Worm (Caenorhabditis elegans) whole organism, L4 larva: ENCODE measurements around the gene R11D1.12.

Experiments used
- D1046.2 ChIP-seq: fragments of 200-800 bp; sonication (Bioruptor generic); IDR thresholded peaks from 2 replicates; pipeline ENCODE4 v1.3.6; 2022; ENCODE audit warnings: missing genetic modification characterization, missing compliant biosample characterization
- F26F4.8 ChIP-seq: fragments of 200-800 bp; sonication (Bioruptor generic); conservative IDR thresholded peaks from 2 replicates; pipeline ENCODE4 v1.3.6; 2022; ENCODE audit warnings: missing genetic modification characterization, missing compliant biosample characterization
- F37D6.2 ChIP-seq: sonication (generic microtip); optimal IDR thresholded peaks from 2 replicates; lab custom pipeline; 2016; ENCODE audit warnings: mild to moderate bottlenecking, missing genetic modification characterization, missing compliant biosample characterization
- F44E2.7 ChIP-seq: fragments of 200-800 bp; sonication (Bioruptor generic); IDR thresholded peaks from 2 replicates; pipeline ENCODE4 v2.1.2; 2022; ENCODE audit warnings: missing genetic modification characterization, missing compliant biosample characterization
- T20F7.1 ChIP-seq: fragments of 200-800 bp; sonication (Bioruptor generic); optimal IDR thresholded peaks from 2 replicates; lab custom pipeline; 2018; ENCODE audit warnings: mild to moderate bottlenecking, missing genetic modification characterization, missing compliant biosample characterization
- T26A8.4 ChIP-seq: fragments of 200-800 bp; sonication (Bioruptor generic); IDR thresholded peaks from 2 replicates; pipeline ENCODE4 v1.3.6; 2022; ENCODE audit warnings: missing genetic modification characterization, missing compliant biosample characterization
- Y105C5A.15 ChIP-seq: fragments of 200-800 bp; sonication (Bioruptor generic); IDR thresholded peaks from 2 replicates; pipeline ENCODE4 v1.3.6; 2022; ENCODE audit warnings: missing genetic modification characterization, missing compliant biosample characterization
- Y48G9A.11 ChIP-seq: fragments of 200-800 bp; sonication (Bioruptor generic); IDR thresholded peaks from 2 replicates; pipeline ENCODE4 v1.3.6; 2022; ENCODE audit warnings: missing genetic modification reagents, missing genetic modification characterization, missing compliant biosample characterization
- Y5F2A.4 ChIP-seq: fragments of 200-800 bp; sonication (Bioruptor generic); optimal IDR thresholded peaks from 2 replicates; lab custom pipeline; 2018; ENCODE audit warnings: mild to moderate bottlenecking, missing genetic modification characterization, missing compliant biosample characterization
- Y75B8A.6 ChIP-seq: fragments of 200-800 bp; sonication (Bioruptor generic); IDR thresholded peaks from 2 replicates; pipeline ENCODE4 v1.3.6; 2022; ENCODE audit warnings: missing genetic modification reagents, missing genetic modification characterization, missing compliant biosample characterization
- ZK337.2 ChIP-seq: fragments of 200-800 bp; sonication (Bioruptor generic); IDR thresholded peaks from 2 replicates; pipeline ENCODE4 v1.3.6; 2022; ENCODE audit warnings: missing genetic modification reagents, missing genetic modification characterization, missing compliant biosample characterization
- aha-1 ChIP-seq: fragments of 150-350 bp; peaks from one replicate; lab custom pipeline; 2014; ENCODE audit warnings: missing biosample characterization, missing genetic modification characterization
- attf-4 ChIP-seq: sonication (generic microtip); optimal IDR thresholded peaks from 3 replicates; lab custom pipeline; 2017; ENCODE audit warnings: missing biosample characterization, missing genetic modification characterization
- ceh-20 ChIP-seq: fragments of 200-800 bp; sonication (Bioruptor generic); IDR thresholded peaks from 2 replicates; pipeline ENCODE4 v1.3.6; 2022; ENCODE audit warnings: missing genetic modification reagents, missing genetic modification characterization, missing compliant biosample characterization
- ceh-44 ChIP-seq: fragments of 200-800 bp; sonication (Bioruptor generic); IDR thresholded peaks from 2 replicates; pipeline ENCODE4 v1.3.6; 2022; ENCODE audit warnings: missing genetic modification reagents, missing genetic modification characterization, missing compliant biosample characterization
- ces-1 ChIP-seq: fragments of 150-350 bp; sonication (generic microtip); optimal IDR thresholded peaks from 4 replicates; lab custom pipeline; 2014; ENCODE audit warnings: missing biosample characterization, missing genetic modification reagents, missing genetic modification characterization
- daf-12 ChIP-seq: fragments of 150-350 bp; optimal IDR thresholded peaks from 2 replicates; lab custom pipeline; 2014; ENCODE audit warnings: missing biosample characterization, missing genetic modification reagents, missing genetic modification characterization
- daf-16 ChIP-seq, 3 experiments: sonication (generic microtip); optimal IDR thresholded peaks; 2 replicates each; lab custom pipeline; 2016 to 2017; ENCODE audit warnings: missing genetic modification characterization in 3 of 3, missing genetic modification reagents in 3 of 3, mild to moderate bottlenecking in 2 of 3, missing compliant biosample characterization in 2 of 3, missing biosample characterization in 1 of 3, moderate library complexity in 1 of 3
- dmd-8 ChIP-seq: fragments of 200-800 bp; sonication (Bioruptor generic); IDR thresholded peaks from 2 replicates; pipeline ENCODE4 v1.3.6; 2022; ENCODE audit warnings: missing genetic modification characterization, missing compliant biosample characterization
- dve-1 ChIP-seq: sonication (generic microtip); optimal IDR thresholded peaks from 2 replicates; lab custom pipeline; 2017; ENCODE audit warnings: antibody characterized with exemption, mild to moderate bottlenecking, missing genetic modification characterization, missing compliant biosample characterization; ENCODE audit not compliant: insufficient read depth
- egl-43 ChIP-seq: fragments of 200-800 bp; sonication (Bioruptor generic); IDR thresholded peaks from 2 replicates; pipeline ENCODE4 v1.3.6; 2022; ENCODE audit warnings: missing genetic modification reagents, missing genetic modification characterization, missing compliant biosample characterization
- fkh-10 ChIP-seq: fragments of 150-350 bp; optimal IDR thresholded peaks from 2 replicates; lab custom pipeline; 2014; ENCODE audit warnings: missing biosample characterization, missing genetic modification reagents, missing genetic modification characterization
- fos-1 ChIP-seq: fragments of 150-350 bp; optimal IDR thresholded peaks from 2 replicates; lab custom pipeline; 2014; ENCODE audit warnings: missing biosample characterization, missing genetic modification characterization
- gei-8 ChIP-seq: fragments of 200-800 bp; sonication (Bioruptor generic); optimal IDR thresholded peaks from 2 replicates; lab custom pipeline; 2018; ENCODE audit warnings: mild to moderate bottlenecking, missing genetic modification characterization, missing compliant biosample characterization
- hlh-30 ChIP-seq: sonication (generic microtip); optimal IDR thresholded peaks from 2 replicates; lab custom pipeline; 2017; ENCODE audit warnings: antibody characterized with exemption, mild to moderate bottlenecking, missing genetic modification characterization, missing compliant biosample characterization; ENCODE audit not compliant: insufficient read depth
- jun-1 ChIP-seq: fragments of 150-350 bp; optimal IDR thresholded peaks from 2 replicates; lab custom pipeline; 2014; ENCODE audit warnings: missing biosample characterization, missing genetic modification reagents, missing genetic modification characterization
- lin-1 ChIP-seq: fragments of 200-800 bp; sonication (Bioruptor generic); IDR thresholded peaks from 2 replicates; pipeline ENCODE4 v1.3.6; 2022; ENCODE audit warnings: missing genetic modification reagents, missing genetic modification characterization, missing compliant biosample characterization
- lin-39 ChIP-seq: fragments of 150-350 bp; optimal IDR thresholded peaks from 2 replicates; lab custom pipeline; 2014; ENCODE audit warnings: missing biosample characterization, missing genetic modification reagents, missing genetic modification characterization
- lsy-2 ChIP-seq, 2 experiments: fragments of 150-350 bp in 1 of 2; sonication (generic microtip) in 1 of 2; optimal IDR thresholded peaks; 2 replicates each; lab custom pipeline; 2014 to 2017; ENCODE audit warnings: missing biosample characterization in 2 of 2, missing genetic modification characterization in 2 of 2
- mxl-3 ChIP-seq: fragments of 200-800 bp; sonication (Bioruptor generic); optimal IDR thresholded peaks from 2 replicates; lab custom pipeline; 2018; ENCODE audit warnings: mild to moderate bottlenecking, missing genetic modification characterization, missing compliant biosample characterization
- nhr-10 ChIP-seq: fragments of 150-350 bp; optimal IDR thresholded peaks from 2 replicates; lab custom pipeline; 2014; ENCODE audit warnings: missing biosample characterization, missing genetic modification characterization
- nhr-111 ChIP-seq: fragments of 200-800 bp; sonication (Bioruptor generic); optimal IDR thresholded peaks from 2 replicates; lab custom pipeline; 2018; ENCODE audit warnings: mild to moderate bottlenecking, missing genetic modification characterization, missing compliant biosample characterization
- nhr-237 ChIP-seq: sonication (generic microtip); optimal IDR thresholded peaks from 2 replicates; lab custom pipeline; 2017; ENCODE audit warnings: missing biosample characterization, missing genetic modification characterization
- nhr-76 ChIP-seq: fragments of 150-350 bp; optimal IDR thresholded peaks from 2 replicates; lab custom pipeline; 2014; ENCODE audit warnings: missing biosample characterization, missing genetic modification characterization
- pqm-1 ChIP-seq: sonication (generic microtip); optimal IDR thresholded peaks from 2 replicates; lab custom pipeline; 2017; ENCODE audit warnings: missing biosample characterization, missing genetic modification characterization
- set-16 ChIP-seq: fragments of 200-800 bp; sonication (Bioruptor generic); IDR thresholded peaks from 2 replicates; pipeline ENCODE4 v1.3.6; 2022; ENCODE audit warnings: missing genetic modification reagents, missing genetic modification characterization, missing compliant biosample characterization
- skn-1 ChIP-seq: fragments of 150-350 bp; optimal IDR thresholded peaks from 2 replicates; lab custom pipeline; 2014; ENCODE audit warnings: missing biosample characterization, missing genetic modification characterization
- snpc-4 ChIP-seq: fragments of 150-350 bp; optimal IDR thresholded peaks from 2 replicates; lab custom pipeline; 2014; ENCODE audit warnings: missing biosample characterization, missing genetic modification characterization
- spr-1 ChIP-seq: sonication (generic microtip); optimal IDR thresholded peaks from 2 replicates; lab custom pipeline; 2016; ENCODE audit warnings: mild to moderate bottlenecking, missing genetic modification characterization, missing compliant biosample characterization
- spr-3 ChIP-seq: fragments of 200-800 bp; sonication (Bioruptor generic); optimal IDR thresholded peaks from 2 replicates; lab custom pipeline; 2018; ENCODE audit warnings: mild to moderate bottlenecking, missing genetic modification characterization, missing compliant biosample characterization
- unc-39 ChIP-seq: sonication (generic microtip); optimal IDR thresholded peaks from 2 replicates; lab custom pipeline; 2017; ENCODE audit warnings: missing biosample characterization, missing genetic modification characterization
- unc-62 ChIP-seq, 3 experiments: fragments of 150-350 bp in 1 of 3; sonication (generic microtip); optimal IDR thresholded peaks in 2 of 3; peaks in 1 of 3; 1 replicate in 1 of 3; 2 replicates in 2 of 3; lab custom pipeline; 2014 to 2017; ENCODE audit warnings: missing biosample characterization in 3 of 3, missing genetic modification characterization in 3 of 3, missing genetic modification reagents in 3 of 3, missing genotype in 1 of 3
- zfp-2 ChIP-seq: sonication (generic microtip); optimal IDR thresholded peaks from 2 replicates; lab custom pipeline; 2016; ENCODE audit warnings: mild to moderate bottlenecking, missing genetic modification characterization, missing compliant biosample characterization
- ztf-11 ChIP-seq: fragments of 150-350 bp; optimal IDR thresholded peaks from 2 replicates; lab custom pipeline; 2014; ENCODE audit warnings: missing biosample characterization, missing genetic modification characterization
- ztf-7 ChIP-seq: fragments of 150-350 bp; optimal IDR thresholded peaks from 2 replicates; lab custom pipeline; 2014; ENCODE audit warnings: missing biosample characterization, missing genetic modification characterization

R11D1.12 gene

DNA sequence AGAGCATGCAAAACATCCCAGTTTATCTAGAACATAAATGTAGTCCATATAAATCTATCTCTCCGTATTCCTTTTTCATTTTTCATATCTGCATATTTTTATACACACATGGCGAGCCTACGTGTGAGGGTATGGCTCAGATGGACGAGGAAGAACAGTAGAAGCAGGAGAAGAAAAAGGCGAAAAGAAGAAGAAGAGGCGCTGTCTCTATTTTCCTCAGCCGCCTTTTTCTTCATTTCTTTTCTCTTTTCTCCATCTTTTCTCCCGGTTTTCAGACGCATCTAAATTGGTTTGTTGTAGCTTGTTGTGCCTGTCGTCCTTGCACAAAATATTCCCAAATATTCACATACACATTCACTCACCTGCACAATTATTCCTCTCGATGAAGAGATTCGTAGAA is 29.8 kb downstream of the R11D1.12 start, which contains the start of gene K10C8.4:
Gene K10C8.4, plus strand, starts transcription at position 301 of the 400 bp plus-strand sequence.
- no peak for TF ChIP-seq Y48G9A.11 (GFP tag; lab: Robert Waterston, UW)
- TF ChIP-seq ces-1 (GFP tag; lab: Kevin White, UChicago), result no peak
- TF ChIP-seq fos-1, result no peak
- TF ChIP-seq aha-1 (tag; lab: Kevin White, UChicago), result no peak
- TF ChIP-seq F37D6.2, result no peak
- TF ChIP-seq mxl-3 (GFP tag; lab: Kevin White, UChicago), result no peak
- no peak for TF ChIP-seq ztf-11 (tag; lab: Kevin White, UChicago)
- TF ChIP-seq pqm-1 (tag; lab: Kevin White, UChicago), result no peak
- TF ChIP-seq D1046.2, result no peak
- TF ChIP-seq set-16 (GFP tag; lab: Robert Waterston, UW), result no peak
- TF ChIP-seq snpc-4 (tag; lab: Kevin White, UChicago), result no peak
- TF ChIP-seq spr-1 (tag; lab: Kevin White, UChicago), result no peak
- no peak for TF ChIP-seq ZK337.2
- no peak for TF ChIP-seq gei-8
- TF ChIP-seq hlh-30 (tag; lab: Kevin White, UChicago), result no peak
- no peak for TF ChIP-seq ztf-7 (tag; lab: Kevin White, UChicago)
- no peak for TF ChIP-seq ceh-20 (GFP tag; lab: Robert Waterston, UW)
- TF ChIP-seq skn-1 (tag; lab: Kevin White, UChicago), result no peak

DNA sequence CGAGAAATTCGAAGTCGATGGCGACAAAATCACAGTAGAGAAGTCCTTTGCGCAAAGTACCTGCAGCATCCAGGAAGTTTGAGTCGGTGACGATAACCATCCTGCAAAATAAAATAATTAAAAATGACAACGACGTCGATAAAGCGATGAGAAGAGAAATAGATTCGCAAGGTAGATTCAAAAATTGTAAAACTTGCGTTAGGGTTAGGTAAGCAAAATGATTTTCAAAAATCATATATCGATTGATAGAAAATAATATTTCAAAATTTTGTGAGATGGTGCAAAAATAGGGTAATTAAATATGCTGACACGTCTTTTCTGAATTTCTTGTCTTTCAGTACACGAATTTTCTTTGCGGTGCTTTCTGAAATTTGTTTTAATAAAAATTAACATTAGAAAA is 30.6 kb downstream of the R11D1.12 start, which contains the start of gene parn-1:
Gene parn-1, minus strand, starts transcription at position 101 of the 400 bp plus-strand sequence.
- TF ChIP-seq nhr-76 (tag; lab: Kevin White, UChicago), result no peak
- no peak for TF ChIP-seq Y5F2A.4 (GFP tag; lab: Kevin White, UChicago)
- TF ChIP-seq jun-1 (tag; lab: Kevin White, UChicago), result no peak
- no peak for TF ChIP-seq fkh-10
- no peak for TF ChIP-seq dve-1
- TF ChIP-seq ceh-44 (GFP tag; lab: Robert Waterston, UW), result no peak
- TF ChIP-seq lin-1 (GFP tag; lab: Robert Waterston, UW), result no peak
- TF ChIP-seq T26A8.4, result no peak
- TF ChIP-seq F26F4.8 (GFP tag; lab: Robert Waterston, UW), result no peak
- TF ChIP-seq lsy-2 (tag; optimal IDR thresholded peaks at IDR 0.05; lab: Kevin White, UChicago), result no peak
- no peak for TF ChIP-seq nhr-237
- TF ChIP-seq Y105C5A.15, result no peak
- no peak for TF ChIP-seq daf-12 (tag; lab: Kevin White, UChicago)

DNA sequence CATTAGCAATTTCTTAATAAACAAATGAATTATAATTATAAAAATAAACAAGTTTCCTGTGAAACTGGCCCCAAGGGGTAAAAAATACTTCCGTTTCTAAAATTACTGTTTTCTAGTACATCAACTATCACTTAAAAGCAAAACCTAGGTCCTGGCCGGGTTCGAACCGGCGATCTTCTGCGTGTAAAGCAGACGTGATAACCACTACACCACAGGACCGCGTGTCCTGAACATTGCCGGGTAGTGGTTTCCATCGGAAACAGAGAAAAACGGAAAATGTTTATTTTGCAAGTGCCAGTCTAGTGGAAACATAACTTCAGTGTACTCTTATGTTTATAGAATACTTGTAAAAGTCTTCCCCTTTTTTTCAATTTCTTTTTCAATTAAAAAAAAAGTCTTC is 42.6 kb downstream of the R11D1.12 start:
- TF ChIP-seq ceh-44 (GFP tag; lab: Robert Waterston, UW), result 0 out of 2 replicates have a peak, but pooled peaks have one; percentile 53
- no peak for TF ChIP-seq F37D6.2
- no peak for TF ChIP-seq unc-39 (tag; lab: Kevin White, UChicago)
- TF ChIP-seq ZK337.2, result no peak
- peak in 1 of 2 experiments; percentile 37 for TF ChIP-seq daf-16 (GFP tag; optimal IDR thresholded peaks at IDR 0.05; lab: Kevin White, UChicago)
- no peak for TF ChIP-seq daf-16 (tag; optimal IDR thresholded peaks at IDR 0.05; lab: Kevin White, UChicago)

DNA sequence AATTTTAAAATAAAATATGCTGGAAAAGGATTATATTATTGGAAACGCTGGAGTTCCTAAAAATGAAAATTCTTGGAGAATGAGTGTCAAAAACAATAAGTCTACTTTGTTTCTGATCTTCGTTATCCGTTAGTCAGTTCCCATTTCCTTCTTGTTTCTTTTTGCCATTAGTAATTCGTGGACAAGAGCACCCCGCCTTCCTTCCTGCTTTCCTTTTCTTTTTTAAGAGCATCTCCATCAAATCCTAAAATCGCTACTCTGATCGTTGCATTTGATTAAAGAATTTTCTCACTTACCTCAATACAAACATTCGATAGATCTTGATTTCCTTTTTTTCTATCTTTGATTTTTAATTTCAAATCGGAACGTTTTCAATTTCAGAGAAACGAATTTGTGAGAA is 46.0 kb downstream of the R11D1.12 start, which contains the start of gene frpr-15:
Gene frpr-15, plus strand, starts transcription at position 301 of the 400 bp plus-strand sequence.
- TF ChIP-seq hlh-30 (tag; lab: Kevin White, UChicago) (no peak), unc-62 (GFP tag; optimal IDR thresholded peaks at IDR 0.05 in 1 of 2; lab: Kevin White, UChicago) (peak in 1 of 2 experiments; percentile 33), unc-62 (tag; optimal IDR thresholded peaks at IDR 0.05; lab: Kevin White, UChicago) (no peak)

DNA sequence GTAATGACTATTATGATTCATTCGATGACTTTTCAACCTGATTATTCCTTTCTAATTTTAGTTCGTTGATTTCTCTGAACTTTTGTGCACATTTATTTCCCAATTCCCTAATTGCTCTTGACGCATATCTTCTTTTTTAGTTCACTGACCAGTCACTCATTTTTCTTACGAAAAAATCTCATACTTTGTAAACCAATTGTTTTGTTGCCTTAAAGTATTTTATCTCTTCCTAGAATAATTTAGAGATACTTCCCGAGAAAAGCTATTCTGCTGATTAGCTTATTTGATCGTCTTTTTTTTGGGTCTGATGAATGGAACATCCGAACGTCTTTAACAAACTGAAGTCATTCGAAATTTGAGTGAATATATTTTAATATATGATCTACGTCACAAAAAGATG is 46.5 kb downstream of the R11D1.12 start:
- TF ChIP-seq lin-39 (tag; lab: Kevin White, UChicago), result no peak
- TF ChIP-seq F44E2.7 (GFP tag; lab: Robert Waterston, UW), result no peak
- TF ChIP-seq zfp-2 (tag; lab: Kevin White, UChicago), result no peak
- TF ChIP-seq fkh-10, result no peak
- no peak for TF ChIP-seq egl-43 (GFP tag; lab: Robert Waterston, UW)
- no peak for TF ChIP-seq T20F7.1 (GFP tag; lab: Kevin White, UChicago)
- no peak for TF ChIP-seq nhr-10 (tag; lab: Kevin White, UChicago)
- no peak for TF ChIP-seq Y75B8A.6 (GFP tag; lab: Robert Waterston, UW)
- no peak for TF ChIP-seq nhr-111 (GFP tag; lab: Kevin White, UChicago)
- TF ChIP-seq aha-1 (tag; lab: Kevin White, UChicago), result no peak
- no peak for TF ChIP-seq nhr-237
- TF ChIP-seq attf-4 (tag; lab: Kevin White, UChicago), result no peak
- no peak for TF ChIP-seq Y5F2A.4 (GFP tag; lab: Kevin White, UChicago)
- no peak for TF ChIP-seq dmd-8 (GFP tag; lab: Robert Waterston, UW)
- no peak for TF ChIP-seq spr-3 (GFP tag; lab: Kevin White, UChicago)
